Worm (Caenorhabditis elegans): ENCODE data around the gene Y43F8B.7.

ce11 chrV:19468083-19468482, 22.5 kb upstream of the Y43F8B.7 start, which contains the start of gene Y43F8B.12:
- TF ChIP-seq flt-1 (GFP tag; IDR thresholded peaks at IDR 0.05), result no peak
- no peak for TF ChIP-seq med-1 (GFP tag; optimal IDR thresholded peaks at IDR 0.05; ENCODE audit: insufficient read depth)
- no peak for TF ChIP-seq tab-1 (GFP tag; IDR thresholded peaks at IDR 0.05)
- no peak for TF ChIP-seq ref-1 (GFP tag; conservative IDR thresholded peaks at IDR 0.05)
- no peak for TF ChIP-seq ztf-23 (GFP tag; IDR thresholded peaks at IDR 0.05)
- no peak for TF ChIP-seq T22C8.4 (GFP tag; IDR thresholded peaks at IDR 0.05)
- no peak for TF ChIP-seq ztf-29 (GFP tag; IDR thresholded peaks at IDR 0.05)
- no peak for TF ChIP-seq cog-1 (tag; optimal IDR thresholded peaks at IDR 0.05)
